Worm (Caenorhabditis elegans): ENCODE results near the gene W02D7.6.

ce11 chrV:8267275-8267674, 34.0 kb downstream of the W02D7.6 start:
- TF ChIP-seq nhr-237 (tag; optimal IDR thresholded peaks at IDR 0.05) (no peak), snpc-4 (tag; optimal IDR thresholded peaks at IDR 0.05) (no peak), mep-1 (tag; optimal IDR thresholded peaks at IDR 0.05) (no peak), elt-1 (tag; optimal IDR thresholded peaks at IDR 0.05; ENCODE audit: borderline replicate concordance, insufficient read depth) (no peak), nhr-76 (tag; optimal IDR thresholded peaks at IDR 0.05) (no peak), nhr-28 (tag; optimal IDR thresholded peaks at IDR 0.05) (no peak), sptf-1 (tag; optimal IDR thresholded peaks at IDR 0.05) (no peak), pha-4 (tag; optimal IDR thresholded peaks at IDR 0.05) (no peak), drap-1 (GFP tag; optimal IDR thresholded peaks at IDR 0.05) (no peak)
